Fruit fly (Drosophila melanogaster): ENCODE results near the gene CG15459.

CG15459 gene

DNA sequence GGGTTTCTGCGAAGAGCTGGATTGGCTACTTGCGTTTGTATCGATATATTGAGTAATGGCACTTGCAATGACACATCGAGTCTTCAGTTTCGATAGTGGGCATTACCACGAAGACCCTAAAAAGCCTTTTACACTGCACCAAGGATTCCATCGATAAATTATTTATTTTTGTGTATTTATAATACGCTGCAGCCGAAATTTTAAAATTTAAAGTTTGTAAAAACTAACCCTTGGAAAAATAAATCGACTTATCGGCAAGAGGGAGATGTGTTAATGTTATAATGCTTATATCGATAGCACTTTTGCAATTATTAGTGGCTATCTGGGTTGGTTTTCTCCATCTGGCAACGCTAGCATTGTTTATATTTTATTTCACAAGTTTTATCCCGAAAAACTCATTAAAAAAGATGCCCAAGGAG lies 10.4 kb upstream of the CG15459 start, which contains the start of the genes Pp4-19C and cactin (continued):
- TF ChIP-seq sisA (GFP tag; IDR thresholded peaks at IDR 0.05) (0 out of 2 replicates have a peak, but pooled peaks have one; percentile 25), CG6272 (GFP tag; IDR thresholded peaks at IDR 0.05) (peak; percentile 11; the same call in 1 of the 2 replicates), cas (GFP tag; IDR thresholded peaks at IDR 0.05) (no peak), her (GFP tag; optimal IDR thresholded peaks at IDR 0.05) (no peak), CG15073 (GFP tag; optimal IDR thresholded peaks at IDR 0.05) (no peak), pnt (GFP tag; optimal IDR thresholded peaks at IDR 0.05) (no peak), tna (GFP tag; IDR thresholded peaks at IDR 0.05; ENCODE audit: partially characterized antibody) (peak; percentile 61; the same call in 1 of the 2 replicates), CG31388 (GFP tag; optimal IDR thresholded peaks at IDR 0.05) (no peak), CG13424 (tag; optimal IDR thresholded peaks at IDR 0.05) (peak; percentile 7), CG1024 (GFP tag; IDR thresholded peaks at IDR 0.05) (no peak), Meics (GFP tag; optimal IDR thresholded peaks at IDR 0.05) (no peak), E2f1 (GFP tag; IDR thresholded peaks at IDR 0.05) (no peak), Optix (GFP tag; IDR thresholded peaks at IDR 0.05) (no peak), Trl (optimal IDR thresholded peaks at IDR 0.05) (no peak), Trl (GFP tag; optimal IDR thresholded peaks at IDR 0.05) (no peak), pfk (GFP tag; optimal IDR thresholded peaks at IDR 0.05) (no peak), az2 (GFP tag; optimal IDR thresholded peaks at IDR 0.05) (peak; percentile 1), en (GFP tag; optimal IDR thresholded peaks at IDR 0.05) (no peak), gfzf (GFP tag; optimal IDR thresholded peaks at IDR 0.05) (peak; percentile 17), CG3726 (GFP tag; IDR thresholded peaks at IDR 0.05) (no peak), Camta (GFP tag; optimal IDR thresholded peaks at IDR 0.05) (peak; percentile 36), tx (GFP tag; optimal IDR thresholded peaks at IDR 0.05) (no peak), bowl (GFP tag; IDR thresholded peaks at IDR 0.05) (no peak), phol (tag; optimal IDR thresholded peaks at IDR 0.05) (peak; percentile 69), crc (GFP tag; optimal IDR thresholded peaks at IDR 0.05) (no peak), CG17385 (GFP tag; optimal IDR thresholded peaks at IDR 0.05) (no peak), sd (tag; optimal IDR thresholded peaks at IDR 0.05) (no peak), Atf-2 (GFP tag; optimal IDR thresholded peaks at IDR 0.05) (no peak), CTCF (GFP tag; optimal IDR thresholded peaks at IDR 0.05) (no peak), sna (GFP tag; IDR thresholded peaks at IDR 0.05; ENCODE audit: partially characterized antibody) (peak; percentile 86), Deaf1 (tag; optimal IDR thresholded peaks at IDR 0.05) (no peak), Sin3A (optimal IDR thresholded peaks at IDR 0.05) (peak; percentile 72), ab (GFP tag; optimal IDR thresholded peaks at IDR 0.05) (no peak), CG4854 (GFP tag; optimal IDR thresholded peaks at IDR 0.05) (no peak), HLH54F (GFP tag; optimal IDR thresholded peaks at IDR 0.05) (no peak), CG8765 (GFP tag; IDR thresholded peaks at IDR 0.05) (no peak), CG30020 (tag; optimal IDR thresholded peaks at IDR 0.05) (peak; percentile 69)

DNA sequence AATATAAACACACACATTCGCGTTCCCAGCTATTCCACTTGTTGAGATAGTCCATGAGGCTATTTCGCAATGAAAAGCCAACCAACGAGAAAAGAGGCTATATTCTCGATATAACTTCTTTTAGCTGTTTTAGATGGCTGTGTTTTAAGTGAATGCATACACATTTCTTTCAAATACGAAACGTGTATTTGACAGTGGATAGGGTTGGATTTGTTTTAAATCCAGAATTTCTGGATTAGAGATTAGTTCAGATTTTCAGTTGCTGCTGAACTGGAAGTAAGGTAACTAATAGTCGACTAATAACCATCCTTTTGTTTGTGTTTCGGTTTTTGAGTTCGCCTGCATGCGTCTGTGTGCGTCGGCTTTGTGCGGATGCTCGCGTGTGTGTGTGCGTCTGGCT lies 9.8 kb upstream of the CG15459 start:
- no peak for TF ChIP-seq Nf-YB (GFP tag; optimal IDR thresholded peaks at IDR 0.05)
- TF ChIP-seq D19A (tag; optimal IDR thresholded peaks at IDR 0.05): peak; percentile 55
- peak; percentile 72 for TF ChIP-seq D19B (GFP tag; optimal IDR thresholded peaks at IDR 0.05)

DNA sequence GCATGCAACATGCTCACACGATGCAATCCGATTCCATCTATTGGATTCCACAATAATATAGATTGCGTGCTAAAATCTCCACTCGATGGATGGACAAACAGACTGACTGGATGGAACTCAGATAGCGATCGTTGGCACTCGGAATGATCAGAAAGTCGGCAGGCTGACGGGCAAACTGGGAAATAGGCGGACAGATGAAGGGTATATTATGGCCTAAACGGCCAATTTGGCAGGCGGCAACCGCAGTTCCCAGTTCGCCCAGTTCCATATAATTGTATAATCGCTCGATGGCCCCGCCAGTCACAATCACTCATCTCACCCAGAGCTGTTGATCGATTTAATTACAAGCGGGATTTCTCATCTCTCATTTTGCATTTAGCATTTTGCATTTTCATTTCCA lies 5.9 kb upstream of the CG15459 start, which contains the start of gene Obp19d:
Gene Obp19d (plus strand): TSS at position 301 of the 400 bp plus-strand sequence.
- TF ChIP-seq CG31365 (tag; optimal IDR thresholded peaks at IDR 0.05) (no peak), CG9609 (GFP tag; optimal IDR thresholded peaks at IDR 0.05) (no peak), pnt (GFP tag; optimal IDR thresholded peaks at IDR 0.05) (no peak), CG10209 (GFP tag; optimal IDR thresholded peaks at IDR 0.05) (no peak), CG6791 (GFP tag; IDR thresholded peaks at IDR 0.05; ENCODE audit: partially characterized antibody) (no peak), gsb (GFP tag; IDR thresholded peaks at IDR 0.05) (no peak), ssp (GFP tag; IDR thresholded peaks at IDR 0.05) (no peak), ash1 (GFP tag; optimal IDR thresholded peaks at IDR 0.05) (no peak), sima (GFP tag; optimal IDR thresholded peaks at IDR 0.05) (no peak), CG13296 (GFP tag; optimal IDR thresholded peaks at IDR 0.05) (no peak), CG3726 (GFP tag; IDR thresholded peaks at IDR 0.05) (no peak), Max (GFP tag; optimal IDR thresholded peaks at IDR 0.05) (no peak), Spps (tag; optimal IDR thresholded peaks at IDR 0.05) (no peak), ham (GFP tag; IDR thresholded peaks at IDR 0.05) (no peak), gsb-n (tag; optimal IDR thresholded peaks at IDR 0.05) (no peak), CG14441 (GFP tag; IDR thresholded peaks at IDR 0.05) (no peak)
